Fruit fly (Drosophila melanogaster): ENCODE results near the gene CG1239.
A peak's percentile ranks its signal among the peaks of the same experiment; 100 is the strongest.

CG1239 gene

dm6 chr3R:5694461-5694860, 38.9 kb upstream of the CG1239 start:
- TF ChIP-seq CG5204 (GFP tag; optimal IDR thresholded peaks at IDR 0.05) (peak; percentile 34), kay (GFP tag; ENCODE audit: borderline replicate concordance) (peak; percentile 92), pad (GFP tag; optimal IDR thresholded peaks at IDR 0.05) (peak; percentile 30), Hr96 (GFP tag; optimal IDR thresholded peaks at IDR 0.05) (peak; percentile 63), cic (GFP tag; optimal IDR thresholded peaks at IDR 0.05) (no peak), CG11617 (GFP tag; optimal IDR thresholded peaks at IDR 0.05) (peak; percentile 48), CG14711 (tag; optimal IDR thresholded peaks at IDR 0.05) (peak; percentile 71), CG12768 (GFP tag; optimal IDR thresholded peaks at IDR 0.05) (peak; percentile 55), cnc (optimal IDR thresholded peaks at IDR 0.05) (no peak), tj (GFP tag; optimal IDR thresholded peaks at IDR 0.05) (peak; percentile 2), ovo (GFP tag; optimal IDR thresholded peaks at IDR 0.05) (peak; percentile 28), Mnt (GFP tag; optimal IDR thresholded peaks at IDR 0.05) (no peak), Clk (GFP tag; optimal IDR thresholded peaks at IDR 0.05) (no peak), bab1 (GFP tag; optimal IDR thresholded peaks at IDR 0.05) (peak; percentile 94), CG33017 (tag; optimal IDR thresholded peaks at IDR 0.05) (peak; percentile 84), toe (GFP tag; optimal IDR thresholded peaks at IDR 0.05) (no peak), Crg-1 (GFP tag; optimal IDR thresholded peaks at IDR 0.05) (peak; percentile 52), CG7045 (GFP tag; optimal IDR thresholded peaks at IDR 0.05) (peak; percentile 70), CG7101 (tag; optimal IDR thresholded peaks at IDR 0.05) (peak; percentile 83), CG1620 (GFP tag; optimal IDR thresholded peaks at IDR 0.05) (peak; percentile 11)

- no peak for TF ChIP-seq CG7101 (tag; optimal IDR thresholded peaks at IDR 0.05)
- TF ChIP-seq CG7045 (GFP tag; optimal IDR thresholded peaks at IDR 0.05), result peak; percentile 23
- no peak for TF ChIP-seq CG5204 (GFP tag; optimal IDR thresholded peaks at IDR 0.05)
Measured at dm6 chr3R:5696384-5696783, 36.9 kb upstream of the CG1239 start.

DNA sequence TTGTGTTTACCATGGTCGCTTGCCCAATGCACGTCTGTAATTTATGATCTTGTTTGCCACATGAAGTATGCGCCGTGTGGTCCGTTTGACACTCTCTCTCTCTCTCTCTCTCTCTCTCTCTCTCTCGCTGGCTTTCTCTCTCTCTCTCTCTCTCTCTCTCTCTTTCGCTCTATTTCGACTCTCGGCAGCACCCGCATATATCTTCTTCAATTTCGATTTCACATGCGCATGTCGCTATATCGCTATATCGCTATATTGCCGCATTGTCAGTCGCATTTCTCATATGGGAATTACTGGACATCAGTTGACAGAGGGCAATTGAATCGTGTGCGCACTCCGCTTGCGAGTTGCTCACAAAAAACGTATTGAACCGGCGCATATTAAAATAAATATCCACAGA, 32.2 kb upstream of the CG1239 start:
- TF ChIP-seq pad (GFP tag; optimal IDR thresholded peaks at IDR 0.05) (no peak), Hr96 (GFP tag; optimal IDR thresholded peaks at IDR 0.05) (no peak), bab1 (GFP tag; optimal IDR thresholded peaks at IDR 0.05) (peak; percentile 19)

dm6 chr3R:5704982-5705381, 28.3 kb upstream of the CG1239 start:
- TF ChIP-seq tj (GFP tag; optimal IDR thresholded peaks at IDR 0.05), result no peak
- no peak for TF ChIP-seq CG7101 (tag; optimal IDR thresholded peaks at IDR 0.05)
- TF ChIP-seq Crg-1 (GFP tag; optimal IDR thresholded peaks at IDR 0.05), result no peak
- TF ChIP-seq Clk (GFP tag; optimal IDR thresholded peaks at IDR 0.05), result no peak
- TF ChIP-seq cnc (optimal IDR thresholded peaks at IDR 0.05), result no peak
- no peak for TF ChIP-seq Hr96 (GFP tag; optimal IDR thresholded peaks at IDR 0.05)
- TF ChIP-seq CG12768 (GFP tag; optimal IDR thresholded peaks at IDR 0.05), result no peak
- no peak for TF ChIP-seq CG7045 (GFP tag; optimal IDR thresholded peaks at IDR 0.05)
- no peak for TF ChIP-seq CG1620 (GFP tag; optimal IDR thresholded peaks at IDR 0.05)
- TF ChIP-seq bab1 (GFP tag; optimal IDR thresholded peaks at IDR 0.05), result no peak
- TF ChIP-seq kay (GFP tag; ENCODE audit: borderline replicate concordance), result no peak
- TF ChIP-seq CG33017 (tag; optimal IDR thresholded peaks at IDR 0.05), result no peak
- TF ChIP-seq CG5204 (GFP tag; optimal IDR thresholded peaks at IDR 0.05), result no peak

dm6 chr3R:5705469-5706067, 27.7 kb upstream of the CG1239 start:
- TF ChIP-seq CG12768 (GFP tag; optimal IDR thresholded peaks at IDR 0.05) (no peak), CG7045 (GFP tag; optimal IDR thresholded peaks at IDR 0.05) (no peak), CG5204 (GFP tag; optimal IDR thresholded peaks at IDR 0.05) (no peak), bab1 (GFP tag; optimal IDR thresholded peaks at IDR 0.05) (peak; percentile 23), CG11617 (GFP tag; optimal IDR thresholded peaks at IDR 0.05) (no peak), kay (GFP tag; ENCODE audit: borderline replicate concordance) (no peak), CG1620 (GFP tag; optimal IDR thresholded peaks at IDR 0.05) (no peak), pad (GFP tag; optimal IDR thresholded peaks at IDR 0.05) (no peak), toe (GFP tag; optimal IDR thresholded peaks at IDR 0.05) (peak; percentile 47), CG33017 (tag; optimal IDR thresholded peaks at IDR 0.05) (no peak), Clk (GFP tag; optimal IDR thresholded peaks at IDR 0.05) (no peak), Hr96 (GFP tag; optimal IDR thresholded peaks at IDR 0.05) (no peak), CG14711 (tag; optimal IDR thresholded peaks at IDR 0.05) (peak; percentile 11), Mnt (GFP tag; optimal IDR thresholded peaks at IDR 0.05) (no peak), CG7101 (tag; optimal IDR thresholded peaks at IDR 0.05) (no peak), Crg-1 (GFP tag; optimal IDR thresholded peaks at IDR 0.05) (no peak), cnc (optimal IDR thresholded peaks at IDR 0.05) (no peak), tj (GFP tag; optimal IDR thresholded peaks at IDR 0.05) (no peak), ovo (GFP tag; optimal IDR thresholded peaks at IDR 0.05) (no peak)

DNA sequence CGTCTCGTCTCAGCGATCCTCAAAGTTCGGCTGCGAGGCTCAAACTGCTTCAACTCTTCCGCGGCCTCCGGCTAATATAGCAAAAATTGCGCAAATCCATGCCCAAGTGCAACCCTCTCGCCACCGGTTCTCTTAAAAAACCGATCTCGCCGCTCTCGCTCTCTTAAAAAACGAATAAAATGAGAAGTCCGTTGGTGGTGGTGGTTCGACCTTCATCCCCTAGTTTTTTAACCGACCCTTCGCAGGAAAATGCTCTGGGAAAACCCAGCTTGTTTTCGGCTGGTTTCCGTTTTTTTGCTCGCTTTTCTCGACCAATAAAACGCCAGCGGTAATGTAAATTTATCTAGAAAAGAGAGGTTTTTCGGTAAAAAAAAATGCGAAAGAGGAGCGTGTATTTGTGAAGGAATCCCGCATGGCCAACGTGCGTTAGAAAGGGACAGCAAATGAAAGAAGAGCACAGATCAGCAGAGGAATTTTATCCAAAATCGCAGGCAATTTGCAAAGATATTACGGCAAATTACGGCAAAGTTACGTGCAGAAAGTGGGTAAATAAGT, 16.5 kb upstream of the CG1239 start, which contains the start of gene cas:
Gene cas (minus strand): TSS at position 51 of the 555 bp plus-strand sequence.
- TF ChIP-seq bab1 (GFP tag; optimal IDR thresholded peaks at IDR 0.05) (no peak), CG14711 (tag; optimal IDR thresholded peaks at IDR 0.05) (no peak), kay (GFP tag; ENCODE audit: borderline replicate concordance) (no peak), Mnt (GFP tag; optimal IDR thresholded peaks at IDR 0.05) (no peak), CG5204 (GFP tag; optimal IDR thresholded peaks at IDR 0.05) (no peak)

dm6 chr3R:5723122-5723521, 10.2 kb upstream of the CG1239 start:
- no peak for TF ChIP-seq kay (GFP tag; ENCODE audit: borderline replicate concordance)
- TF ChIP-seq CG33017 (tag; optimal IDR thresholded peaks at IDR 0.05), result no peak
- no peak for TF ChIP-seq Clk (GFP tag; optimal IDR thresholded peaks at IDR 0.05)
- TF ChIP-seq bab1 (GFP tag; optimal IDR thresholded peaks at IDR 0.05), result no peak
- TF ChIP-seq ovo (GFP tag; optimal IDR thresholded peaks at IDR 0.05), result no peak
- TF ChIP-seq CG7045 (GFP tag; optimal IDR thresholded peaks at IDR 0.05), result no peak
- no peak for TF ChIP-seq CG14711 (tag; optimal IDR thresholded peaks at IDR 0.05)
- TF ChIP-seq Mnt (GFP tag; optimal IDR thresholded peaks at IDR 0.05), result no peak
- no peak for TF ChIP-seq CG5204 (GFP tag; optimal IDR thresholded peaks at IDR 0.05)

Data from whole organism, adult.